Worm (Caenorhabditis elegans) whole organism, L2 larva: ENCODE results near the gene dnj-7.

Experiments
- ceh-82 ChIP-seq: fragments of 150-350 bp; optimal IDR thresholded peaks from 2 replicates; lab custom pipeline; 2014; ENCODE audit warnings: missing biosample characterization, missing genetic modification characterization
- elt-3 ChIP-seq: sonication (generic microtip); optimal IDR thresholded peaks from 2 replicates; lab custom pipeline; 2017; ENCODE audit warnings: missing biosample characterization, missing genetic modification characterization
- fos-1 ChIP-seq: fragments of 150-350 bp; optimal IDR thresholded peaks from 2 replicates; lab custom pipeline; 2014; ENCODE audit warnings: missing biosample characterization, missing genetic modification characterization
- lin-13 ChIP-seq: fragments of 150-350 bp; optimal IDR thresholded peaks from 2 replicates; lab custom pipeline; 2014; ENCODE audit warnings: missing biosample characterization, missing genetic modification reagents, missing genetic modification characterization
- lin-39 ChIP-seq: fragments of 150-350 bp; optimal IDR thresholded peaks from 2 replicates; lab custom pipeline; 2014; ENCODE audit warnings: missing biosample characterization, missing genetic modification reagents, missing genetic modification characterization
- mdl-1 ChIP-seq, 2 experiments: fragments of 150-350 bp in 1 of 2; sonication (generic microtip) in 1 of 2; optimal IDR thresholded peaks; 2 replicates each; lab custom pipeline; 2017; ENCODE audit warnings: missing biosample characterization in 2 of 2, missing genetic modification characterization in 2 of 2
- nhr-11 ChIP-seq: fragments of 150-350 bp; optimal IDR thresholded peaks from 2 replicates; lab custom pipeline; 2014; ENCODE audit warnings: missing biosample characterization, missing genetic modification characterization
- nhr-77 ChIP-seq: fragments of 150-350 bp; optimal IDR thresholded peaks from 2 replicates; lab custom pipeline; 2014; ENCODE audit warnings: missing biosample characterization, missing genetic modification characterization
- snpc-4 ChIP-seq: fragments of 150-350 bp; optimal IDR thresholded peaks from 2 replicates; lab custom pipeline; 2014; ENCODE audit warnings: missing biosample characterization, missing genetic modification characterization
- ztf-11 ChIP-seq: sonication (generic microtip); optimal IDR thresholded peaks from 2 replicates; lab custom pipeline; 2017; ENCODE audit warnings: missing biosample characterization, missing genetic modification characterization
- ztf-4 ChIP-seq: fragments of 150-350 bp; optimal IDR thresholded peaks from 2 replicates; lab custom pipeline; 2014; ENCODE audit warnings: missing biosample characterization, missing genetic modification characterization

- no peak for TF ChIP-seq ztf-4
- no peak for TF ChIP-seq snpc-4 (tag; lab: Kevin White, UChicago)
- peak; percentile 34 for TF ChIP-seq fos-1 (tag; lab: Kevin White, UChicago)
- no peak for TF ChIP-seq ztf-11 (tag; lab: Kevin White, UChicago)
- no peak for TF ChIP-seq mdl-1 (tag; optimal IDR thresholded peaks at IDR 0.05; lab: Kevin White, UChicago)
- no peak for TF ChIP-seq nhr-11 (tag; lab: Kevin White, UChicago)
- no peak for TF ChIP-seq lin-39 (tag; lab: Kevin White, UChicago)
- TF ChIP-seq ceh-82 (tag; lab: Kevin White, UChicago) = no peak
- peak; percentile 16 for TF ChIP-seq lin-13 (GFP tag; lab: Kevin White, UChicago)
- TF ChIP-seq elt-3 (tag; lab: Kevin White, UChicago) = no peak
- no peak for TF ChIP-seq nhr-77 (tag; lab: Kevin White, UChicago)
These were observed at the start of gene dnj-7 for ce11 chrX:7193894-7194614.
